Fruit fly (Drosophila melanogaster) whole organism, embryonic: Measurements from ENCODE around the gene CG13084.
A peak's percentile ranks its signal among the peaks of the same experiment; 100 is the strongest.

ENCODE experiments used
- CG10209 ChIP-seq: fragments of 200-800 bp; sonication (Bioruptor generic); optimal IDR thresholded peaks from 3 replicates; lab custom pipeline; 2017; ENCODE audit warnings: missing biosample characterization, mild to moderate bottlenecking, missing genetic modification characterization, missing genetic modification reagents
- CG10979 ChIP-seq: fragments of 200-800 bp; sonication (Bioruptor generic); optimal IDR thresholded peaks from 2 replicates; lab custom pipeline; 2018; ENCODE audit warnings: missing biosample characterization, mild to moderate bottlenecking, missing genetic modification characterization, moderate library complexity
- CG13296 ChIP-seq: fragments of 200-800 bp; sonication (Bioruptor generic); optimal IDR thresholded peaks from 3 replicates; lab custom pipeline; 2018; ENCODE audit warnings: missing biosample characterization, mild to moderate bottlenecking, missing genetic modification characterization
- CG13775 ChIP-seq: fragments of 200-800 bp; sonication (Bioruptor generic); optimal IDR thresholded peaks from 3 replicates; lab custom pipeline; 2017; ENCODE audit warnings: missing biosample characterization, mild to moderate bottlenecking, missing genetic modification characterization
- CG14710 ChIP-seq: fragments of 200-800 bp; sonication (Bioruptor generic); optimal IDR thresholded peaks from 3 replicates; lab custom pipeline; 2019; ENCODE audit warnings: missing biosample characterization, mild to moderate bottlenecking, missing genetic modification characterization, moderate library complexity
- CG1603 ChIP-seq: fragments of 200-800 bp; sonication (Bioruptor generic); optimal IDR thresholded peaks from 2 replicates; lab custom pipeline; 2019; ENCODE audit warnings: missing biosample characterization, mild to moderate bottlenecking, missing genetic modification characterization, moderate library complexity
- CG1647 ChIP-seq: fragments of 200-800 bp; sonication (Bioruptor generic); optimal IDR thresholded peaks from 3 replicates; lab custom pipeline; 2016; ENCODE audit warnings: missing biosample characterization, missing genetic modification characterization
- CG17186 ChIP-seq: fragments of 200-800 bp; sonication (Bioruptor generic); optimal IDR thresholded peaks from 3 replicates; lab custom pipeline; 2017; ENCODE audit warnings: missing biosample characterization, missing genetic modification reagents, missing genetic modification characterization
- CG18599 ChIP-seq: fragments of 200-800 bp; sonication (Bioruptor generic); optimal IDR thresholded peaks from 3 replicates; lab custom pipeline; 2017; ENCODE audit warnings: missing biosample characterization, missing genetic modification characterization, mild to moderate bottlenecking, moderate library complexity, missing genetic modification reagents
- CG2678 ChIP-seq: fragments of 200-800 bp; sonication (Bioruptor generic); optimal IDR thresholded peaks from 3 replicates; lab custom pipeline; 2019; ENCODE audit warnings: missing biosample characterization, mild to moderate bottlenecking, missing genetic modification characterization, moderate library complexity
- CG2712 ChIP-seq: fragments of 200-800 bp; optimal IDR thresholded peaks from 3 replicates; lab custom pipeline; 2019; ENCODE audit warnings: missing biosample characterization, mild to moderate bottlenecking, missing genetic modification characterization, moderate library complexity
- CG3281 ChIP-seq: fragments of 200-800 bp; sonication (Bioruptor generic); optimal IDR thresholded peaks from 3 replicates; lab custom pipeline; 2017; ENCODE audit warnings: missing biosample characterization, mild to moderate bottlenecking, missing genetic modification characterization
- CG4360 ChIP-seq: fragments of 200-800 bp; sonication (Bioruptor generic); IDR thresholded peaks from 2 replicates; pipeline ENCODE4 v1.3.6; 2022; ENCODE audit warnings: missing biosample characterization, missing genetic modification characterization
- CG6654 ChIP-seq: fragments of 200-800 bp; sonication (Bioruptor generic); optimal IDR thresholded peaks from 2 replicates; lab custom pipeline; 2017; ENCODE audit warnings: missing biosample characterization, mild to moderate bottlenecking, missing genetic modification characterization
- CG7556 ChIP-seq: fragments of 200-800 bp; sonication (Bioruptor generic); optimal IDR thresholded peaks from 2 replicates; lab custom pipeline; 2017; ENCODE audit warnings: missing biosample characterization, mild to moderate bottlenecking, missing genetic modification characterization
- CG7745 ChIP-seq: fragments of 200-800 bp; sonication (Bioruptor generic); optimal IDR thresholded peaks from 2 replicates; lab custom pipeline; 2018; ENCODE audit warnings: missing biosample characterization, mild to moderate bottlenecking, missing genetic modification characterization, moderate library complexity
- CG7839 ChIP-seq: fragments of 200-800 bp; sonication (Bioruptor generic); optimal IDR thresholded peaks from 3 replicates; lab custom pipeline; 2018; ENCODE audit warnings: missing biosample characterization, mild to moderate bottlenecking, missing genetic modification characterization, moderate library complexity
- CG9437 ChIP-seq: fragments of 200-800 bp; sonication (Bioruptor generic); optimal IDR thresholded peaks from 2 replicates; lab custom pipeline; 2018; ENCODE audit warnings: missing biosample characterization, mild to moderate bottlenecking, missing genetic modification characterization
- CG9727 ChIP-seq: fragments of 200-800 bp; sonication (Bioruptor generic); optimal IDR thresholded peaks from 3 replicates; lab custom pipeline; 2017; ENCODE audit warnings: missing biosample characterization, mild to moderate bottlenecking, missing genetic modification characterization
- CoRest ChIP-seq: fragments of 200-800 bp; sonication (Bioruptor generic); optimal IDR thresholded peaks from 3 replicates; lab custom pipeline; 2018; ENCODE audit warnings: missing biosample characterization, mild to moderate bottlenecking, missing genetic modification characterization, moderate library complexity
- Dref ChIP-seq: fragments of 200-800 bp; sonication (Bioruptor generic); IDR thresholded peaks from 2 replicates; pipeline ENCODE4 v1.3.6; 2022; ENCODE audit warnings: missing biosample characterization, missing genetic modification characterization
- Fer1 ChIP-seq: fragments of 200-800 bp; sonication (Bioruptor generic); optimal IDR thresholded peaks from 2 replicates; lab custom pipeline; 2017; ENCODE audit warnings: missing biosample characterization, mild to moderate bottlenecking, missing genetic modification characterization
- Hr3 ChIP-seq: fragments of 200-800 bp; sonication (Bioruptor generic); optimal IDR thresholded peaks from 3 replicates; lab custom pipeline; 2016; ENCODE audit warnings: missing biosample characterization, missing genetic modification characterization
- Myb ChIP-seq: fragments of 200-800 bp; sonication (Bioruptor generic); optimal IDR thresholded peaks from 2 replicates; lab custom pipeline; 2016; ENCODE audit warnings: missing biosample characterization, missing genetic modification characterization
- Nf-YC ChIP-seq: fragments of 200-800 bp; optimal IDR thresholded peaks from 3 replicates; lab custom pipeline; 2019; ENCODE audit warnings: missing biosample characterization, mild to moderate bottlenecking, missing genetic modification characterization, moderate library complexity
- Oaz ChIP-seq: fragments of 200-800 bp; sonication (Bioruptor generic); IDR thresholded peaks from 2 replicates; pipeline ENCODE4 v1.3.6; 2022; ENCODE audit warnings: missing biosample characterization, missing genetic modification characterization
- Oli ChIP-seq: fragments of 200-800 bp; sonication (Bioruptor generic); optimal IDR thresholded peaks from 2 replicates; lab custom pipeline; 2018; ENCODE audit warnings: missing biosample characterization, mild to moderate bottlenecking, missing genetic modification characterization, moderate library complexity
- Rfx ChIP-seq: fragments of 200-800 bp; sonication (Bioruptor generic); IDR thresholded peaks from 2 replicates; pipeline ENCODE4 v1.3.6; 2022; ENCODE audit warnings: missing biosample characterization, missing genetic modification characterization
- Sox100B ChIP-seq: fragments of 200-800 bp; sonication (Bioruptor generic); optimal IDR thresholded peaks from 3 replicates; lab custom pipeline; 2018; ENCODE audit warnings: missing biosample characterization, mild to moderate bottlenecking, missing genetic modification characterization
- Trl ChIP-seq, 3 experiments: fragments of >200 bp in 2 of 3; fragments of 200-800 bp in 1 of 3; sonication (Bioruptor generic) in 1 of 3; optimal IDR thresholded peaks; 2 replicates in 1 of 3; 3 replicates in 2 of 3; lab custom pipeline; 2016 to 2017; ENCODE audit warnings: missing biosample characterization in 1 of 3, missing genetic modification characterization in 1 of 3
- az2 ChIP-seq: fragments of 200-800 bp; sonication (Bioruptor generic); optimal IDR thresholded peaks from 3 replicates; lab custom pipeline; 2016; ENCODE audit warnings: missing biosample characterization, missing genetic modification characterization
- bcd ChIP-seq: fragments of 200-800 bp; sonication (Bioruptor generic); optimal IDR thresholded peaks from 2 replicates; lab custom pipeline; 2017; ENCODE audit warnings: missing biosample characterization, mild to moderate bottlenecking, missing genetic modification characterization
- chif ChIP-seq, 2 experiments: fragments of 200-800 bp; sonication (Bioruptor generic); optimal IDR thresholded peaks; 3 replicates each; lab custom pipeline; 2016; ENCODE audit warnings: missing biosample characterization in 2 of 2, missing genetic modification characterization in 2 of 2
- chinmo ChIP-seq: fragments of 200-800 bp; sonication (Bioruptor generic); IDR thresholded peaks from 4 replicates; pipeline ENCODE4 v1.3.6; 2022; ENCODE audit warnings: missing biosample characterization, missing genetic modification characterization; ENCODE audit not compliant: partially characterized antibody
- dan ChIP-seq: fragments of 200-800 bp; sonication (Bioruptor generic); IDR thresholded peaks from 2 replicates; pipeline ENCODE4 v1.3.6; 2022; ENCODE audit warnings: missing biosample characterization, missing genetic modification characterization
- dmrt99B ChIP-seq: fragments of 200-800 bp; sonication (Bioruptor generic); optimal IDR thresholded peaks from 2 replicates; lab custom pipeline; 2018; ENCODE audit warnings: missing biosample characterization, mild to moderate bottlenecking, missing genetic modification characterization, moderate library complexity
- eve ChIP-seq, 2 experiments: fragments of >200 bp; optimal IDR thresholded peaks; 2 replicates each; lab custom pipeline; 2017; ENCODE audit warnings: missing biosample characterization in 2 of 2, missing genetic modification characterization in 2 of 2
- fd96Cb ChIP-seq: fragments of 200-800 bp; sonication (Bioruptor generic); optimal IDR thresholded peaks from 2 replicates; lab custom pipeline; 2018; ENCODE audit warnings: missing biosample characterization, mild to moderate bottlenecking, missing genetic modification characterization, moderate library complexity
- hbn ChIP-seq: fragments of 200-800 bp; sonication (Bioruptor generic); IDR thresholded peaks from 2 replicates; pipeline ENCODE4 v1.3.6; 2022; ENCODE audit warnings: missing biosample characterization, missing genetic modification characterization; ENCODE audit not compliant: partially characterized antibody
- inv ChIP-seq: fragments of 200-800 bp; sonication (Bioruptor generic); IDR thresholded peaks from 2 replicates; pipeline ENCODE4 v1.3.6; 2022; ENCODE audit warnings: missing biosample characterization, missing genetic modification characterization; ENCODE audit not compliant: partially characterized antibody
- kah ChIP-seq: fragments of 200-800 bp; sonication (Bioruptor generic); optimal IDR thresholded peaks from 2 replicates; lab custom pipeline; 2018; ENCODE audit warnings: missing biosample characterization, mild to moderate bottlenecking, missing genetic modification characterization
- odd ChIP-seq: fragments of 200-800 bp; sonication (Bioruptor generic); optimal IDR thresholded peaks from 2 replicates; lab custom pipeline; 2017; ENCODE audit warnings: missing biosample characterization, mild to moderate bottlenecking, missing genetic modification characterization
- onecut ChIP-seq: fragments of 200-800 bp; sonication (Bioruptor generic); IDR thresholded peaks from 2 replicates; pipeline ENCODE4 v1.3.6; 2022; ENCODE audit warnings: missing biosample characterization, missing genetic modification characterization
- prd ChIP-seq, 3 experiments: fragments of >200 bp in 2 of 3; fragments of 200-800 bp in 1 of 3; sonication (Bioruptor generic) in 1 of 3; optimal IDR thresholded peaks in 2 of 3; IDR thresholded peaks in 1 of 3; 2 replicates in 2 of 3; 3 replicates in 1 of 3; pipeline versions ENCODE4 v1.3.6 to Lab custom; 2017 to 2022; ENCODE audit warnings: missing biosample characterization in 1 of 3, missing genetic modification characterization in 1 of 3
- row ChIP-seq: fragments of 200-800 bp; sonication (Bioruptor generic); IDR thresholded peaks from 3 replicates; pipeline ENCODE4 v1.3.6; 2022; ENCODE audit warnings: missing biosample characterization, missing genetic modification characterization
- sens ChIP-seq: fragments of 200-800 bp; sonication (Bioruptor generic); peaks from one replicate; lab custom pipeline; 2016; ENCODE audit warnings: missing biosample characterization, missing genetic modification characterization
- seq ChIP-seq: fragments of 200-800 bp; sonication (Bioruptor generic); IDR thresholded peaks from 2 replicates; pipeline ENCODE4 v1.3.6; 2022; ENCODE audit warnings: missing biosample characterization, missing genetic modification characterization
- vnd ChIP-seq: fragments of 200-800 bp; sonication (Bioruptor generic); IDR thresholded peaks from 3 replicates; pipeline ENCODE4 v1.3.6; 2022; ENCODE audit warnings: missing biosample characterization, missing genetic modification characterization; ENCODE audit not compliant: partially characterized antibody

Gene CG13084

dm6 chr2L:19463405-19463804, 21.3 kb upstream of the CG13084 start (continued):
- TF ChIP-seq CG13296 (GFP tag; lab: Kevin White, UChicago) (no peak), hbn (GFP tag; lab: Robert Waterston, UW) (no peak), Myb (GFP tag; lab: Kevin White, UChicago) (no peak), CG14710 (tag; lab: Kevin White, UChicago) (peak; percentile 8), CG3281 (GFP tag; lab: Kevin White, UChicago) (peak; percentile 37), CG17186 (GFP tag; lab: Kevin White, UChicago) (no peak), CG13775 (peak; percentile 20), fd96Cb (tag; lab: Kevin White, UChicago) (peak; percentile 12), vnd (GFP tag; lab: Robert Waterston, UW) (no peak), Oaz (GFP tag; lab: Robert Waterston, UW) (no peak), CG1647 (no peak), Oli (tag; lab: Kevin White, UChicago) (peak; percentile 41), CG7839 (tag; lab: Kevin White, UChicago) (peak; percentile 23), inv (GFP tag; lab: Robert Waterston, UW) (no peak), dan (GFP tag; lab: Robert Waterston, UW) (no peak), Dref (GFP tag; lab: Robert Waterston, UW) (no peak), CG2712 (tag; lab: Kevin White, UChicago) (peak; percentile 2), odd (GFP tag; lab: Kevin White, UChicago) (peak; percentile 16), row (GFP tag; lab: Robert Waterston, UW) (0 out of 3 replicates have a peak, but pooled peaks have one; percentile 20), CG10209 (GFP tag; lab: Kevin White, UChicago) (peak; percentile 5), CG9727 (GFP tag; lab: Kevin White, UChicago) (peak; percentile 31), sens (GFP tag; lab: Kevin White, UChicago) (peak; percentile 18), CG2678 (tag; lab: Kevin White, UChicago) (peak; percentile 44), kah (GFP tag; lab: Kevin White, UChicago) (no peak), Hr3 (peak; percentile 6), CG18599 (GFP tag; lab: Kevin White, UChicago) (peak; percentile 19), dmrt99B (tag; lab: Kevin White, UChicago) (peak; percentile 7), CoRest (tag; lab: Kevin White, UChicago) (peak; percentile 36), bcd (GFP tag; lab: Kevin White, UChicago) (peak; percentile 4), chif (GFP tag; optimal IDR thresholded peaks at IDR 0.05; lab: Kevin White, UChicago) (no peak), az2 (GFP tag; lab: Kevin White, UChicago) (peak; percentile 0), seq (GFP tag; lab: Robert Waterston, UW) (no peak), Sox100B (GFP tag; lab: Kevin White, UChicago) (peak; percentile 58), CG7556 (GFP tag; lab: Kevin White, UChicago) (peak; percentile 59), CG10979 (tag; lab: Kevin White, UChicago) (peak; percentile 33)

dm6 chr2L:19463824-19464317, 20.9 kb upstream of the CG13084 start, which contains the start of gene tj:
Gene tj (plus strand): TSS chr2L:19464267.
- TF ChIP-seq CG9437 (GFP tag; lab: Kevin White, UChicago) (no peak), chinmo (GFP tag; lab: Robert Waterston, UW) (0 out of 4 replicates have a peak, but pooled peaks have one; percentile 38), eve (GFP tag; optimal IDR thresholded peaks at IDR 0.05; lab: Kevin White, UChicago) (no peak), CG7745 (tag; lab: Kevin White, UChicago) (no peak), prd (optimal IDR thresholded peaks at IDR 0.05; lab: Kevin White, UChicago) (no peak), prd (GFP tag; IDR thresholded peaks at IDR 0.05; lab: Robert Waterston, UW) (0 out of 3 replicates have a peak, but pooled peaks have one; percentile 0), CG1603 (tag; lab: Kevin White, UChicago) (no peak), CG13775 (no peak), row (GFP tag; lab: Robert Waterston, UW) (peak; percentile 4; the same call in 1 of the 3 replicates), Fer1 (GFP tag; lab: Kevin White, UChicago) (no peak), CG4360 (GFP tag; lab: Robert Waterston, UW) (peak; percentile 71), CG6654 (no peak), Trl (optimal IDR thresholded peaks at IDR 0.05; lab: Kevin White, UChicago) (peak; percentile 9 to 46), Trl (GFP tag; optimal IDR thresholded peaks at IDR 0.05; lab: Kevin White, UChicago) (no peak), Rfx (0 out of 2 replicates have a peak, but pooled peaks have one; percentile 11), Nf-YC (peak; percentile 96), onecut (GFP tag; lab: Robert Waterston, UW) (no peak)
